Worm (Caenorhabditis elegans): ENCODE results near the gene K12D12.4.

DNA sequence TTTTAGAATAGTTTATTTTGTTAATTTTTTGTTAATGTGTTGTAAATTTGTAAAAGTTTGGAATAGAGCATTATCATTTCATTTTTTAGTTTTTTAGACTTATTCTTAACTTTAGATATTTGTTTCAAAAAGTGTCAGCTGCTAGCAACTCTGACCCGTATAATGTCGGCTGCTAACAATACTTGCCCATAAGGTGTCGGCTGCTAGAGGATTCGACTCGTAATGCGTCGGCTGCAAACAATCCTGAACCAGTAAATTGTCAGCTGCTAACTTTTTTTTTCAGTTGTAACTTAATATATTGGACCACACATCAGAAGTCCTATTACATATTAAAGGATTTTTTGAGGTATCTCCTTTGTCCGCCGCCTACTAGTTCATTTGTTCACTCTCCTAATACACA, 22.8 kb downstream of the K12D12.4 start:
- TF ChIP-seq fos-1 (tag; optimal IDR thresholded peaks at IDR 0.05) (no peak), nhr-77 (tag; optimal IDR thresholded peaks at IDR 0.05) (no peak), aly-2 (tag; optimal IDR thresholded peaks at IDR 0.05) (no peak), R02D3.7 (tag; optimal IDR thresholded peaks at IDR 0.05) (no peak), skn-1 (tag; optimal IDR thresholded peaks at IDR 0.05) (no peak)

Measured in whole organism, L2 larva.